Fruit fly (Drosophila melanogaster): Measurements from ENCODE around the gene Lcp65Ag3.

- no peak for TF ChIP-seq fru (GFP tag; optimal IDR thresholded peaks at IDR 0.05)
- no peak for TF ChIP-seq ey (GFP tag; optimal IDR thresholded peaks at IDR 0.05)
- TF ChIP-seq Mio (GFP tag; optimal IDR thresholded peaks at IDR 0.05), result no peak
- no peak for TF ChIP-seq lola (GFP tag; optimal IDR thresholded peaks at IDR 0.05)
Measured at dm6 chr3L:6093213-6093612, 37.6 kb downstream of the Lcp65Ag3 start, which contains the start of gene CG10469.
